Worm (Caenorhabditis elegans) whole organism, midembryonic: ENCODE results near the gene K07H8.5.

Experiments
- T22C8.4 ChIP-seq: fragments of 200-800 bp; sonication (Bioruptor generic); IDR thresholded peaks from 2 replicates; pipeline ENCODE4 v1.3.6; 2022; ENCODE audit warnings: missing genetic modification characterization, missing compliant biosample characterization
- cog-1 ChIP-seq: sonication (generic microtip); optimal IDR thresholded peaks from 2 replicates; lab custom pipeline; 2016; ENCODE audit warnings: missing genetic modification characterization, missing compliant biosample characterization
- flt-1 ChIP-seq: fragments of 200-800 bp; sonication (Bioruptor generic); IDR thresholded peaks from 2 replicates; pipeline ENCODE4 v1.3.6; 2022; ENCODE audit warnings: missing genetic modification characterization, missing compliant biosample characterization
- klf-2 ChIP-seq: fragments of 200-800 bp; sonication (Bioruptor generic); conservative IDR thresholded peaks from 2 replicates; pipeline ENCODE4 v1.3.6; 2022; ENCODE audit warnings: missing genetic modification reagents, missing genetic modification characterization, missing compliant biosample characterization
- ref-1 ChIP-seq: fragments of 200-800 bp; sonication (Bioruptor generic); conservative IDR thresholded peaks from 2 replicates; pipeline ENCODE4 v1.3.6; 2022; ENCODE audit warnings: missing genetic modification reagents, missing genetic modification characterization, missing compliant biosample characterization
- tab-1 ChIP-seq: fragments of 200-800 bp; sonication (Bioruptor generic); IDR thresholded peaks from 2 replicates; pipeline ENCODE4 v1.3.6; 2022; ENCODE audit warnings: missing genetic modification characterization, missing compliant biosample characterization
- ztf-23 ChIP-seq: fragments of 200-800 bp; sonication (Bioruptor generic); IDR thresholded peaks from 2 replicates; pipeline ENCODE4 v1.3.6; 2022; ENCODE audit warnings: missing genetic modification reagents, missing genetic modification characterization, missing compliant biosample characterization
- ztf-29 ChIP-seq: fragments of 200-800 bp; sonication (Bioruptor generic); IDR thresholded peaks from 2 replicates; pipeline ENCODE4 v1.3.6; 2022; ENCODE audit warnings: missing genetic modification reagents, missing genetic modification characterization, missing compliant biosample characterization

- TF ChIP-seq flt-1 (GFP tag; lab: Robert Waterston, UW): no peak
- TF ChIP-seq tab-1: no peak
- TF ChIP-seq klf-2: no peak
- no peak for TF ChIP-seq T22C8.4
- no peak for TF ChIP-seq ztf-23
- TF ChIP-seq cog-1: no peak
- no peak for TF ChIP-seq ztf-29 (GFP tag; lab: Robert Waterston, UW)
- no peak for TF ChIP-seq ref-1
Observed at ce11 chrIV:8318799-8319198, 50.7 kb downstream of the K07H8.5 start.
